Worm (Caenorhabditis elegans): ENCODE measurements around the gene ZK84.5.

ZK84.5 gene

ce11 chrII:6047639-6048159 lies 31.4 kb upstream of the ZK84.5 start, which contains the start of the genes R12C12.6 and ran-5 (continued):
- TF ChIP-seq aly-2 (tag; optimal IDR thresholded peaks at IDR 0.05) = peak; percentile 67
- TF ChIP-seq zip-4 (GFP tag; optimal IDR thresholded peaks at IDR 0.05) = peak; percentile 67
- TF ChIP-seq ceh-63 (GFP tag; optimal IDR thresholded peaks at IDR 0.05) = no peak
- peak; percentile 64 for TF ChIP-seq fkh-4 (tag; optimal IDR thresholded peaks at IDR 0.05; ENCODE audit: borderline replicate concordance)
- no peak for TF ChIP-seq vab-15 (tag; optimal IDR thresholded peaks at IDR 0.05)
- peak; percentile 94 for TF ChIP-seq nhr-85 (tag)
- peak; percentile 68 for TF ChIP-seq lin-15B (tag; optimal IDR thresholded peaks at IDR 0.05)
- TF ChIP-seq nhr-71 (tag; optimal IDR thresholded peaks at IDR 0.05) = peak; percentile 92
- no peak for TF ChIP-seq unc-30 (tag; optimal IDR thresholded peaks at IDR 0.05)
- no peak for TF ChIP-seq pag-3 (tag; optimal IDR thresholded peaks at IDR 0.05; ENCODE audit: borderline replicate concordance, insufficient read depth)
- TF ChIP-seq ztf-4 (tag; optimal IDR thresholded peaks at IDR 0.05) = peak; percentile 62
- no peak for TF ChIP-seq mef-2 (tag; optimal IDR thresholded peaks at IDR 0.05)
- TF ChIP-seq mab-9 (GFP tag; IDR thresholded peaks at IDR 0.05) = peak; percentile 57; the same call in 1 of the 2 replicates
- TF ChIP-seq blmp-1 (tag; optimal IDR thresholded peaks at IDR 0.05) = peak; percentile 79
- TF ChIP-seq elt-3 (tag; optimal IDR thresholded peaks at IDR 0.05) = peak in 2 of 6 experiments; percentile 33 to 78
- peak; percentile 58 for TF ChIP-seq nhr-237 (tag; optimal IDR thresholded peaks at IDR 0.05)
- no peak for TF ChIP-seq hlh-4 (tag; optimal IDR thresholded peaks at IDR 0.05)
- peak; percentile 76 for TF ChIP-seq lin-39 (tag; optimal IDR thresholded peaks at IDR 0.05)
- TF ChIP-seq C16A3.4 (tag; optimal IDR thresholded peaks at IDR 0.05) = peak; percentile 85
- TF ChIP-seq mdl-1 (tag; optimal IDR thresholded peaks at IDR 0.05) = peak in 1 of 2 experiments; percentile 65
- TF ChIP-seq lin-35 (GFP tag; optimal IDR thresholded peaks at IDR 0.05) = peak; percentile 83 to 86
- no peak for TF ChIP-seq pqm-1 (tag; optimal IDR thresholded peaks at IDR 0.05)
- TF ChIP-seq snpc-4 (tag; optimal IDR thresholded peaks at IDR 0.05) = peak; percentile 83
- TF ChIP-seq mep-1 (tag; optimal IDR thresholded peaks at IDR 0.05) = peak; percentile 93
- peak; percentile 85 for TF ChIP-seq tbx-2 (tag; optimal IDR thresholded peaks at IDR 0.05)
- no peak for TF ChIP-seq nhr-28 (tag; optimal IDR thresholded peaks at IDR 0.05)
- TF ChIP-seq unc-62 (GFP tag; optimal IDR thresholded peaks at IDR 0.05) = no peak
- peak; percentile 86 for TF ChIP-seq grh-1 (GFP tag; IDR thresholded peaks at IDR 0.05)
- peak; percentile 75 for TF ChIP-seq elt-2 (tag; optimal IDR thresholded peaks at IDR 0.05)
- TF ChIP-seq F16B12.6 (tag; optimal IDR thresholded peaks at IDR 0.05) = peak; percentile 63
- peak; percentile 82 for TF ChIP-seq lin-14 (GFP tag; optimal IDR thresholded peaks at IDR 0.05)
- TF ChIP-seq nhr-19 (GFP tag; conservative IDR thresholded peaks at IDR 0.05) = peak; percentile 87
- peak; percentile 90 for TF ChIP-seq snu-23 (GFP tag; optimal IDR thresholded peaks at IDR 0.05)
- TF ChIP-seq unc-98 (GFP tag; IDR thresholded peaks at IDR 0.05) = no peak
- peak; percentile 34 for TF ChIP-seq ama-1 (optimal IDR thresholded peaks at IDR 0.05)
- no peak for TF ChIP-seq unc-130 (tag; optimal IDR thresholded peaks at IDR 0.05)
- TF ChIP-seq hlh-17 (GFP tag; optimal IDR thresholded peaks at IDR 0.05; ENCODE audit: borderline replicate concordance) = no peak
- TF ChIP-seq isw-1 (GFP tag; IDR thresholded peaks at IDR 0.05) = peak; percentile 75
- peak; percentile 88 for TF ChIP-seq nhr-20 (tag; optimal IDR thresholded peaks at IDR 0.05)
- TF ChIP-seq irx-1 (tag; optimal IDR thresholded peaks at IDR 0.05) = peak; percentile 79
- TF ChIP-seq tlp-1 (tag; optimal IDR thresholded peaks at IDR 0.05) = no peak
- peak; percentile 88 for TF ChIP-seq nhr-90 (tag; optimal IDR thresholded peaks at IDR 0.05; ENCODE audit: poor library complexity)
- TF ChIP-seq ceh-90 (tag; optimal IDR thresholded peaks at IDR 0.05) = peak; percentile 15
- TF ChIP-seq hpl-2 (GFP tag; optimal IDR thresholded peaks at IDR 0.05) = peak; percentile 24
- TF ChIP-seq efl-3 (GFP tag; optimal IDR thresholded peaks at IDR 0.05) = no peak
- peak; percentile 78 for TF ChIP-seq unc-86 (tag; optimal IDR thresholded peaks at IDR 0.05)
- TF ChIP-seq ztf-11 (tag; optimal IDR thresholded peaks at IDR 0.05) = peak in 1 of 2 experiments; percentile 68
- peak; percentile 91 for TF ChIP-seq swsn-7 (tag; optimal IDR thresholded peaks at IDR 0.05)
- 0 out of 2 replicates have a peak, but pooled peaks have one; percentile 40 for TF ChIP-seq ceh-88 (GFP tag; IDR thresholded peaks at IDR 0.05)
- TF ChIP-seq Y116A8C.19 (tag; optimal IDR thresholded peaks at IDR 0.05; ENCODE audit: borderline replicate concordance) = no peak
- TF ChIP-seq lir-3 (tag; optimal IDR thresholded peaks at IDR 0.05; ENCODE audit: poor library complexity) = peak; percentile 72
- peak; percentile 90 for TF ChIP-seq nhr-47 (tag; optimal IDR thresholded peaks at IDR 0.05)

All from whole organism, L1 larva.